Worm (Caenorhabditis elegans) whole organism, young adult: ENCODE results near the gene ulp-4.

Experiments
- C06A6.2 ChIP-seq: fragments of 200-800 bp; sonication (Bioruptor generic); conservative IDR thresholded peaks from 2 replicates; pipeline ENCODE4 v1.3.6; 2022; ENCODE audit warnings: missing genetic modification characterization, missing compliant biosample characterization
- F57C9.4 ChIP-seq: sonication (generic microtip); optimal IDR thresholded peaks from 2 replicates; lab custom pipeline; 2017; ENCODE audit warnings: mild to moderate bottlenecking, missing genetic modification characterization, missing compliant biosample characterization
- Y53F4B.3 ChIP-seq: fragments of 200-800 bp; sonication (Bioruptor generic); IDR thresholded peaks from 2 replicates; pipeline ENCODE4 v1.3.6; 2022; ENCODE audit warnings: missing genetic modification reagents, missing genetic modification characterization, missing compliant biosample characterization
- Y79H2A.3 ChIP-seq: fragments of 200-800 bp; sonication (Bioruptor generic); conservative IDR thresholded peaks from 2 replicates; pipeline ENCODE4 v1.3.6; 2022; ENCODE audit warnings: missing genetic modification reagents, missing genetic modification characterization, missing compliant biosample characterization
- ama-1 ChIP-seq, 3 experiments: fragments of 150-350 bp in 1 of 3; sonication (generic microtip) in 2 of 3; optimal IDR thresholded peaks; 2 replicates each; lab custom pipeline; 2014 to 2018; ENCODE audit warnings: missing biosample characterization in 2 of 3, missing genetic modification characterization in 2 of 3, missing genetic modification reagents in 2 of 3
- aptf-3 ChIP-seq: fragments of 200-800 bp; sonication (Bioruptor generic); IDR thresholded peaks from 2 replicates; pipeline ENCODE4 v1.3.6; 2022; ENCODE audit warnings: missing genetic modification characterization, missing compliant biosample characterization
- cebp-2 ChIP-seq: fragments of 200-800 bp; sonication (Bioruptor generic); IDR thresholded peaks from 2 replicates; pipeline ENCODE4 v1.3.6; 2022; ENCODE audit warnings: missing genetic modification characterization, missing compliant biosample characterization
- ceh-100 ChIP-seq: fragments of 200-800 bp; sonication (Bioruptor generic); IDR thresholded peaks from 2 replicates; pipeline ENCODE4 v1.3.6; 2022; ENCODE audit warnings: missing genetic modification reagents, missing genetic modification characterization, missing compliant biosample characterization
- chd-7 ChIP-seq: sonication (generic microtip); optimal IDR thresholded peaks from 2 replicates; lab custom pipeline; 2016; ENCODE audit warnings: mild to moderate bottlenecking, missing genetic modification characterization, moderate library complexity, missing compliant biosample characterization
- dpff-1 ChIP-seq: sonication (generic microtip); optimal IDR thresholded peaks from 2 replicates; lab custom pipeline; 2017; ENCODE audit warnings: mild to moderate bottlenecking, missing genetic modification characterization, missing compliant biosample characterization
- efl-1 ChIP-seq: fragments of 150-350 bp; optimal IDR thresholded peaks from 2 replicates; lab custom pipeline; 2014; ENCODE audit warnings: missing biosample characterization, missing genetic modification reagents, missing genetic modification characterization
- egl-44 ChIP-seq: fragments of 200-800 bp; sonication (Bioruptor generic); IDR thresholded peaks from 2 replicates; pipeline ENCODE4 v1.3.6; 2022; ENCODE audit warnings: missing genetic modification reagents, missing genetic modification characterization, missing compliant biosample characterization
- ekl-4 ChIP-seq: fragments of 200-800 bp; sonication (Bioruptor generic); IDR thresholded peaks from 2 replicates; pipeline ENCODE4 v1.3.6; 2022; ENCODE audit warnings: missing genetic modification reagents, missing genetic modification characterization, missing compliant biosample characterization
- gei-17 ChIP-seq: fragments of 200-800 bp; sonication (Bioruptor generic); optimal IDR thresholded peaks from 2 replicates; lab custom pipeline; 2018; ENCODE audit warnings: mild to moderate bottlenecking, missing genetic modification characterization, missing compliant biosample characterization
- hlh-26 ChIP-seq: fragments of 200-800 bp; sonication (Bioruptor generic); conservative IDR thresholded peaks from 2 replicates; pipeline ENCODE4 v1.3.6; 2022; ENCODE audit warnings: missing genetic modification reagents, missing genetic modification characterization, missing compliant biosample characterization
- lag-1 ChIP-seq: fragments of 200-800 bp; sonication (Bioruptor generic); IDR thresholded peaks from 2 replicates; pipeline ENCODE4 v1.3.6; 2022; ENCODE audit warnings: missing genetic modification reagents, missing genetic modification characterization, missing compliant biosample characterization
- lin-26 ChIP-seq: fragments of 200-800 bp; sonication (Bioruptor generic); IDR thresholded peaks from 2 replicates; pipeline ENCODE4 v1.3.6; 2022; ENCODE audit warnings: missing genetic modification reagents, missing genetic modification characterization, missing compliant biosample characterization
- lin-40 ChIP-seq: sonication (generic microtip); optimal IDR thresholded peaks from 2 replicates; lab custom pipeline; 2016; ENCODE audit warnings: missing genetic modification characterization, mild to moderate bottlenecking, missing compliant biosample characterization, missing genotype, missing genetic modification reagents
- lin-54 ChIP-seq: fragments of 200-800 bp; sonication (Bioruptor generic); optimal IDR thresholded peaks from 2 replicates; lab custom pipeline; 2018; ENCODE audit warnings: mild to moderate bottlenecking, missing genetic modification characterization, missing compliant biosample characterization
- lsl-1 ChIP-seq: fragments of 200-800 bp; sonication (Bioruptor generic); optimal IDR thresholded peaks from 2 replicates; lab custom pipeline; 2018; ENCODE audit warnings: mild to moderate bottlenecking, missing genetic modification characterization, moderate library complexity, missing compliant biosample characterization
- lsy-27 ChIP-seq: sonication (generic microtip); optimal IDR thresholded peaks from 2 replicates; lab custom pipeline; 2017; ENCODE audit warnings: missing genetic modification characterization, mild to moderate bottlenecking, missing compliant biosample characterization, antibody characterized with exemption, missing genotype, borderline replicate concordance; ENCODE audit not compliant: insufficient read depth
- madf-6 ChIP-seq: fragments of 200-800 bp; sonication (Bioruptor generic); IDR thresholded peaks from 2 replicates; pipeline ENCODE4 v1.3.6; 2022; ENCODE audit warnings: missing genetic modification reagents, missing genetic modification characterization, missing compliant biosample characterization
- mcd-1 ChIP-seq: fragments of 200-800 bp; sonication (Bioruptor generic); IDR thresholded peaks from 2 replicates; pipeline ENCODE4 v1.3.6; 2022; ENCODE audit warnings: missing genetic modification reagents, missing genetic modification characterization, missing compliant biosample characterization
- mxl-1 ChIP-seq: sonication (generic microtip); optimal IDR thresholded peaks from 2 replicates; lab custom pipeline; 2016; ENCODE audit warnings: missing genetic modification characterization, missing compliant biosample characterization
- nhr-27 ChIP-seq: fragments of 200-800 bp; sonication (Bioruptor generic); optimal IDR thresholded peaks from 2 replicates; lab custom pipeline; 2018; ENCODE audit warnings: mild to moderate bottlenecking, missing genetic modification characterization, moderate library complexity, missing compliant biosample characterization
- nhr-80 ChIP-seq: sonication (generic microtip); optimal IDR thresholded peaks from 2 replicates; lab custom pipeline; 2016; ENCODE audit warnings: missing genetic modification characterization, missing compliant biosample characterization
- pha-4 ChIP-seq: fragments of 150-350 bp; sonication (generic microtip); optimal IDR thresholded peaks from 2 replicates; lab custom pipeline; 2014; ENCODE audit warnings: missing biosample characterization, missing genetic modification reagents, missing genetic modification characterization
- snpc-1.1 ChIP-seq: sonication (generic microtip); optimal IDR thresholded peaks from 2 replicates; lab custom pipeline; 2017; ENCODE audit warnings: missing genetic modification characterization, mild to moderate bottlenecking, missing compliant biosample characterization, antibody characterized with exemption, moderate library complexity, missing genotype, missing genetic modification reagents; ENCODE audit not compliant: insufficient read depth
- snpc-1.3 ChIP-seq: sonication (generic microtip); optimal IDR thresholded peaks from 2 replicates; lab custom pipeline; 2017; ENCODE audit warnings: missing genetic modification characterization, mild to moderate bottlenecking, missing compliant biosample characterization, antibody characterized with exemption, moderate library complexity, missing genotype, missing genetic modification reagents; ENCODE audit not compliant: insufficient read depth
- sptf-2 ChIP-seq: fragments of 200-800 bp; sonication (Bioruptor generic); optimal IDR thresholded peaks from 2 replicates; lab custom pipeline; 2018; ENCODE audit warnings: mild to moderate bottlenecking, missing genetic modification characterization, missing compliant biosample characterization
- tbp1 ChIP-seq: fragments of 200-800 bp; sonication (Bioruptor generic); optimal IDR thresholded peaks from 2 replicates; lab custom pipeline; 2018; ENCODE audit warnings: mild to moderate bottlenecking, missing genetic modification characterization, missing compliant biosample characterization
- unc-62 ChIP-seq: fragments of 150-350 bp; optimal IDR thresholded peaks from 2 replicates; lab custom pipeline; 2014; ENCODE audit warnings: missing biosample characterization, missing genetic modification reagents, missing genetic modification characterization
- xnd-1 ChIP-seq: sonication (generic microtip); optimal IDR thresholded peaks from 2 replicates; lab custom pipeline; 2016; ENCODE audit warnings: missing genotype, missing genetic modification reagents, missing genetic modification characterization, missing compliant biosample characterization
- ztf-25 ChIP-seq: fragments of 200-800 bp; sonication (Bioruptor generic); IDR thresholded peaks from 2 replicates; pipeline ENCODE4 v1.3.6; 2022; ENCODE audit warnings: missing genetic modification reagents, missing genetic modification characterization, missing compliant biosample characterization
- ztf-6 ChIP-seq: fragments of 200-800 bp; sonication (Bioruptor generic); IDR thresholded peaks from 2 replicates; pipeline ENCODE4 v1.3.6; 2022; ENCODE audit warnings: missing genetic modification reagents, missing genetic modification characterization, missing compliant biosample characterization

Gene ulp-4

ce11 chrII:8091528-8091927 is 38.2 kb upstream of the ulp-4 start (continued):
- peak; percentile 29 for TF ChIP-seq ama-1 (optimal IDR thresholded peaks at IDR 0.05; lab: Kevin White, UChicago)
- TF ChIP-seq ama-1 (GFP tag; optimal IDR thresholded peaks at IDR 0.05; lab: Kevin White, UChicago) = peak in 1 of 2 experiments; percentile 23
- peak; percentile 77 for TF ChIP-seq tbp1 (GFP tag; lab: Kevin White, UChicago)

ce11 chrII:8092537-8092936 is 37.2 kb upstream of the ulp-4 start, which contains the start of gene ltd-1:
Gene ltd-1 (minus strand): TSS chrII:8092754.
- no peak for TF ChIP-seq lin-26
- no peak for TF ChIP-seq F57C9.4 (tag; lab: Kevin White, UChicago)
- no peak for TF ChIP-seq chd-7 (tag; lab: Kevin White, UChicago)
- TF ChIP-seq efl-1 = no peak
- TF ChIP-seq madf-6 (GFP tag; lab: Robert Waterston, UW) = no peak
- no peak for TF ChIP-seq lsl-1 (GFP tag; lab: Kevin White, UChicago)
- TF ChIP-seq nhr-80 (tag; lab: Kevin White, UChicago) = no peak
- TF ChIP-seq C06A6.2 = no peak

- TF ChIP-seq ztf-6 (GFP tag; lab: Robert Waterston, UW) = no peak
- no peak for TF ChIP-seq tbp1 (GFP tag; lab: Kevin White, UChicago)
- no peak for TF ChIP-seq lin-40 (tag; lab: Kevin White, UChicago)
- no peak for TF ChIP-seq lin-26
- TF ChIP-seq xnd-1 (tag; lab: Kevin White, UChicago) = no peak
- no peak for TF ChIP-seq lag-1 (GFP tag; lab: Robert Waterston, UW)
- TF ChIP-seq ceh-100 (GFP tag; lab: Robert Waterston, UW) = no peak
- no peak for TF ChIP-seq unc-62 (GFP tag; lab: Kevin White, UChicago)
- TF ChIP-seq ztf-25 = no peak
- TF ChIP-seq cebp-2 (GFP tag; lab: Robert Waterston, UW) = no peak
- no peak for TF ChIP-seq snpc-1.3 (tag; lab: Kevin White, UChicago)
- TF ChIP-seq egl-44 = no peak
- TF ChIP-seq pha-4 (tag; lab: Kevin White, UChicago) = no peak
- TF ChIP-seq mxl-1 (tag; lab: Kevin White, UChicago) = no peak
- TF ChIP-seq lsy-27 = no peak
Measured at ce11 chrII:8093283-8093682, 36.5 kb upstream of the ulp-4 start.

ce11 chrII:8093914-8094313 is 35.8 kb upstream of the ulp-4 start:
- TF ChIP-seq ama-1 (optimal IDR thresholded peaks at IDR 0.05; lab: Kevin White, UChicago) = no peak
- no peak for TF ChIP-seq ama-1 (GFP tag; optimal IDR thresholded peaks at IDR 0.05; lab: Kevin White, UChicago)
- no peak for TF ChIP-seq ceh-100 (GFP tag; lab: Robert Waterston, UW)
- no peak for TF ChIP-seq mcd-1 (GFP tag; lab: Robert Waterston, UW)
- no peak for TF ChIP-seq aptf-3 (GFP tag; lab: Robert Waterston, UW)
- no peak for TF ChIP-seq hlh-26 (GFP tag; lab: Robert Waterston, UW)
- no peak for TF ChIP-seq pha-4 (tag; lab: Kevin White, UChicago)
- no peak for TF ChIP-seq gei-17 (GFP tag; lab: Kevin White, UChicago)
- no peak for TF ChIP-seq sptf-2 (GFP tag; lab: Kevin White, UChicago)
- no peak for TF ChIP-seq Y53F4B.3 (GFP tag; lab: Robert Waterston, UW)
- TF ChIP-seq nhr-27 (tag; lab: Kevin White, UChicago) = no peak
- no peak for TF ChIP-seq snpc-1.1 (tag; lab: Kevin White, UChicago)
- no peak for TF ChIP-seq lin-54
- TF ChIP-seq ekl-4 = no peak
- no peak for TF ChIP-seq Y79H2A.3 (GFP tag; lab: Robert Waterston, UW)
- TF ChIP-seq dpff-1 = no peak
- TF ChIP-seq, all 124 proteins: peak for 0
